Worm (Caenorhabditis elegans): ENCODE results near the gene nhr-154.
A peak's percentile ranks its signal among the peaks of the same experiment; 100 is the strongest.

- TF ChIP-seq mab-5 (tag; optimal IDR thresholded peaks at IDR 0.05) (no peak), blmp-1 (tag; optimal IDR thresholded peaks at IDR 0.05) (no peak), mep-1 (tag; optimal IDR thresholded peaks at IDR 0.05) (no peak), unc-62 (GFP tag; optimal IDR thresholded peaks at IDR 0.05) (no peak), snpc-4 (tag; optimal IDR thresholded peaks at IDR 0.05) (no peak), unc-39 (tag; optimal IDR thresholded peaks at IDR 0.05) (no peak), ztf-11 (tag; optimal IDR thresholded peaks at IDR 0.05) (no peak), M03D4.4 (tag; optimal IDR thresholded peaks at IDR 0.05) (no peak), elt-1 (tag; optimal IDR thresholded peaks at IDR 0.05; ENCODE audit: borderline replicate concordance, insufficient read depth) (peak; percentile 42), elt-3 (tag; optimal IDR thresholded peaks at IDR 0.05) (no peak)
Observed at ce11 chrV:12094030-12094429, 7.1 kb upstream of the nhr-154 start, which contains the start of gene nhr-208.

Data from whole organism, mixed stage, embryonic.